Worm (Caenorhabditis elegans): ENCODE measurements around the gene H29C22.1.

DNA sequence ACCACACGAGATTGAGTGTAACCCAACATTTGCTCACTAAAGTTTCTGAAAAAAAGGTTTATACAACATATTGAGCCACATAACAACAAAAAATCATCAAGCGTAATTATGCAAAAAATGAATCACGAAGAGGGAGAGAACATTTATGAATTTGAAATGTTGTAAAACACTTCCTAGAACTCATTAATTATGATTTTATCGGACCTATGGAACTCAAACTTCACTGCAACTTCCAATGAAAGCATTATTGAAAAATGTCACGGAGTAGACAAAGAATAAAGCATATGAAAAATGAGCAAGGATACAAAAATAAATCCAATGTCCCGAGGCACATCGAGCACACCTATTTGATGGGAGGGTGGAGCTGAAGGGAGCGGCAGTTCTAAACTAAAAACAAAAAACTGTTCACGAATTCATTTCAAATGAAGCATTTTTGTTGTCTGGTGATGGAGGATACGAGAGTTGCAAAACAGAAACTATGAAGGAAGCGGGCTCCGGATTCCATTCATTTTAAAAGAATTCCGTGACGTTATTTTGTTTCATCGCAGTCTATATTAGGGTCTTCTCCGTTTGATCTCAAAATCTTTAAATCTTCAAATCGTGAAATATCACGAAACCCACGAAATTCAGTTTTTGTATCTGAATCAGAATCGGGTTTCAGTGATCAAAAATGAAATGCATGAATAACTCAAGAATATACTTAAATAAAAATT, 38.9 kb upstream of the H29C22.1 start, which contains the start of gene flp-20:
- TF ChIP-seq ama-1 (optimal IDR thresholded peaks at IDR 0.05) (no peak), aly-1 (tag; optimal IDR thresholded peaks at IDR 0.05) (no peak), tra-4 (tag; optimal IDR thresholded peaks at IDR 0.05) (no peak), flt-1 (GFP tag; IDR thresholded peaks at IDR 0.05) (no peak), tbx-11 (GFP tag; IDR thresholded peaks at IDR 0.05) (no peak), B0310.2 (tag; optimal IDR thresholded peaks at IDR 0.05) (no peak), tbx-37 (GFP tag; conservative IDR thresholded peaks at IDR 0.05) (no peak), hnd-1 (tag; optimal IDR thresholded peaks at IDR 0.05) (no peak), scrt-1 (GFP tag; IDR thresholded peaks at IDR 0.05) (no peak), ceh-13 (GFP tag; optimal IDR thresholded peaks at IDR 0.05) (no peak)
